Worm (Caenorhabditis elegans): ENCODE measurements around the gene F54C9.14.

- TF ChIP-seq W03F9.2 (tag; optimal IDR thresholded peaks at IDR 0.05) (peak; percentile 97), him-1 (tag; optimal IDR thresholded peaks at IDR 0.05) (peak; percentile 97)
Measured at ce11 chrII:8561227-8561626, 875 bp upstream of the F54C9.14 start, which contains the start of gene iff-2.

Measured in whole organism, L4/young adult.